Worm (Caenorhabditis elegans) whole organism, L4 larva: ENCODE results near the gene F38A1.6.

Source experiments
- F37D6.2 ChIP-seq: sonication (generic microtip); optimal IDR thresholded peaks from 2 replicates; lab custom pipeline; 2016; ENCODE audit warnings: mild to moderate bottlenecking, missing genetic modification characterization, missing compliant biosample characterization
- T20F7.1 ChIP-seq: fragments of 200-800 bp; sonication (Bioruptor generic); optimal IDR thresholded peaks from 2 replicates; lab custom pipeline; 2018; ENCODE audit warnings: mild to moderate bottlenecking, missing genetic modification characterization, missing compliant biosample characterization
- ZK546.5 ChIP-seq, 2 experiments: sonication (generic microtip); optimal IDR thresholded peaks; 2 replicates each; lab custom pipeline; 2017; ENCODE audit warnings: missing biosample characterization in 2 of 2, missing genetic modification characterization in 2 of 2
- dmd-9 ChIP-seq: fragments of 200-800 bp; sonication (Bioruptor generic); IDR thresholded peaks from 2 replicates; pipeline ENCODE4 v1.3.6; 2022; ENCODE audit warnings: missing genetic modification reagents, missing genetic modification characterization, missing compliant biosample characterization
- duxl-1 ChIP-seq: sonication (generic microtip); optimal IDR thresholded peaks from 2 replicates; lab custom pipeline; 2016; ENCODE audit warnings: mild to moderate bottlenecking, missing genetic modification characterization, moderate library complexity, missing compliant biosample characterization; ENCODE audit not compliant: poor library complexity
- hlh-11 ChIP-seq: fragments of 200-800 bp; sonication (Bioruptor generic); optimal IDR thresholded peaks from 2 replicates; lab custom pipeline; 2018; ENCODE audit warnings: mild to moderate bottlenecking, missing genetic modification characterization, missing compliant biosample characterization
- hlh-30 ChIP-seq: sonication (generic microtip); optimal IDR thresholded peaks from 2 replicates; lab custom pipeline; 2017; ENCODE audit warnings: antibody characterized with exemption, mild to moderate bottlenecking, missing genetic modification characterization, missing compliant biosample characterization; ENCODE audit not compliant: insufficient read depth
- lir-3 ChIP-seq: sonication (generic microtip); optimal IDR thresholded peaks from 2 replicates; lab custom pipeline; 2016; ENCODE audit warnings: mild to moderate bottlenecking, missing genetic modification characterization, missing compliant biosample characterization
- nhr-111 ChIP-seq: fragments of 200-800 bp; sonication (Bioruptor generic); optimal IDR thresholded peaks from 2 replicates; lab custom pipeline; 2018; ENCODE audit warnings: mild to moderate bottlenecking, missing genetic modification characterization, missing compliant biosample characterization
- nhr-42 ChIP-seq: fragments of 200-800 bp; sonication (Bioruptor generic); IDR thresholded peaks from 2 replicates; pipeline ENCODE4 v1.3.6; 2022; ENCODE audit warnings: missing genetic modification characterization, missing compliant biosample characterization
- skn-1 ChIP-seq: fragments of 150-350 bp; optimal IDR thresholded peaks from 2 replicates; lab custom pipeline; 2014; ENCODE audit warnings: missing biosample characterization, missing genetic modification characterization
- unc-39 ChIP-seq: sonication (generic microtip); optimal IDR thresholded peaks from 2 replicates; lab custom pipeline; 2017; ENCODE audit warnings: missing biosample characterization, missing genetic modification characterization
- zfp-2 ChIP-seq: sonication (generic microtip); optimal IDR thresholded peaks from 2 replicates; lab custom pipeline; 2016; ENCODE audit warnings: mild to moderate bottlenecking, missing genetic modification characterization, missing compliant biosample characterization

- TF ChIP-seq hlh-30: no peak
- no peak for TF ChIP-seq dmd-9
- TF ChIP-seq nhr-42 (GFP tag; lab: Robert Waterston, UW): no peak
- no peak for TF ChIP-seq duxl-1
- TF ChIP-seq lir-3: no peak
- no peak for TF ChIP-seq F37D6.2 (tag; lab: Kevin White, UChicago)
- no peak for TF ChIP-seq zfp-2
- TF ChIP-seq hlh-11 (tag; lab: Kevin White, UChicago): no peak
- no peak for TF ChIP-seq unc-39 (tag; lab: Kevin White, UChicago)
- no peak for TF ChIP-seq ZK546.5 (tag; optimal IDR thresholded peaks at IDR 0.05; lab: Kevin White, UChicago)
- no peak for TF ChIP-seq skn-1 (tag; lab: Kevin White, UChicago)
- TF ChIP-seq T20F7.1: no peak
- TF ChIP-seq nhr-111: no peak
Observed at ce11 chrIV:1284877-1285276, 33.2 kb downstream of the F38A1.6 start.
